Worm (Caenorhabditis elegans): ENCODE data around the gene srx-90.

The srx-90 gene

ce11 chrV:11627837-11628236, 46.9 kb downstream of the srx-90 start (continued):
- TF ChIP-seq ztf-7 (tag; optimal IDR thresholded peaks at IDR 0.05) (no peak), dmd-6 (GFP tag; IDR thresholded peaks at IDR 0.05) (no peak), nhr-42 (GFP tag; IDR thresholded peaks at IDR 0.05) (no peak), daf-19 (GFP tag; conservative IDR thresholded peaks at IDR 0.05) (no peak), R02D3.7 (tag; optimal IDR thresholded peaks at IDR 0.05) (no peak), zip-11 (GFP tag; IDR thresholded peaks at IDR 0.05) (no peak), dpl-1 (GFP tag; optimal IDR thresholded peaks at IDR 0.05) (no peak), php-3 (GFP tag; IDR thresholded peaks at IDR 0.05) (0 out of 2 replicates have a peak, but pooled peaks have one; percentile 18), madf-9 (GFP tag; conservative IDR thresholded peaks at IDR 0.05) (no peak), ama-1 (optimal IDR thresholded peaks at IDR 0.05) (no peak), set-16 (GFP tag; IDR thresholded peaks at IDR 0.05) (no peak), F44E2.7 (GFP tag; IDR thresholded peaks at IDR 0.05) (no peak), aly-2 (tag; optimal IDR thresholded peaks at IDR 0.05) (no peak), nhr-10 (tag; optimal IDR thresholded peaks at IDR 0.05) (no peak), lin-39 (tag; optimal IDR thresholded peaks at IDR 0.05) (no peak), egl-27 (tag; optimal IDR thresholded peaks at IDR 0.05) (no peak), lin-13 (GFP tag; optimal IDR thresholded peaks at IDR 0.05) (no peak), F49E8.2 (tag; optimal IDR thresholded peaks at IDR 0.05; ENCODE audit: borderline replicate concordance) (no peak), Y105C5A.15 (GFP tag; IDR thresholded peaks at IDR 0.05) (no peak)

DNA sequence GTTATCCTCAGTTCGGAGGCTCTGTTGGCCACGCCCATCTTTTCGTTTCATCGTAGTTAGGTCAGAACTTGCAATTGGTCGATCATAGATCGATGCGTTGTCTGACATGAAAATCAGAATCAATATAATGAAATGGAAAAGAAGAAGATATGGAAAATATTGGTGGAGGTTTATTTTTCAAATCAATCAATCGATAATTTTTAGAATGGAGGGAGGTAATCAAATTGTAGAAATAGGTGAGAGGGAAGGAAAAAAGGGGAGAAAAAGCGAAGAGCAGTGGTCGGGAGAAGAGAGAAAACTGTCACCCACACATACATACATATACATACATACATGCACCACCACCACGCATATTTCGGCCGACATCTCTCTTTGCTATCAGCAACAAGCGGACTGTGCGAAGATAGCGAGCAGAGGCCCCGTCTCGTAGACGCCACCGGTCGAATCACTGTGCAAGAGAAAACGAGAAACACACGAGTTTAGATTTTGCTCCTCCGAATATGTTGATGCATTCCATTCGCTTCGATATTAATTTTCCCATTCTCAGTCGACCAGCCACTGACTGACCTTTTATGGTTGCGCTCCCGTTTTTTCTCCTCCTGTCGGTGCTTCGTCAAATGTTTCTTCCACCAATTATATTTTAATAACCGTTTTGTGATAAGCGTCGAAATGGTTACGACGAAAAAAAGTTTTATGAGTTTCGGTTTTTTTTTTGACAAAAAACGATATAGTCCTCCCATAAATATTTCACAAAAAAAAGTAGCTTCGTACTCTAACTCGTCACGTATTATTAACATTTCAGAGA, 48.5 kb downstream of the srx-90 start, which contains the start of gene F35B12.10:
Gene F35B12.10, minus strand, starts transcription at position 51 of the 805 bp plus-strand sequence.
- TF ChIP-seq nhr-11 (tag; optimal IDR thresholded peaks at IDR 0.05) = no peak
- peak; percentile 55 for TF ChIP-seq mxl-3 (GFP tag; optimal IDR thresholded peaks at IDR 0.05)
- peak; percentile 45; the same call in 1 of the 2 replicates for TF ChIP-seq php-3 (GFP tag; IDR thresholded peaks at IDR 0.05)
- TF ChIP-seq ctbp-1 (GFP tag; IDR thresholded peaks at IDR 0.05) = 0 out of 2 replicates have a peak, but pooled peaks have one; percentile 18
- peak; percentile 47 for TF ChIP-seq dve-1 (tag; optimal IDR thresholded peaks at IDR 0.05; ENCODE audit: insufficient read depth)
- no peak for TF ChIP-seq Y5F2A.4 (GFP tag; optimal IDR thresholded peaks at IDR 0.05)
- TF ChIP-seq hif-1 (tag; optimal IDR thresholded peaks at IDR 0.05) = peak in 1 of 2 experiments; percentile 27
- peak; percentile 24 for TF ChIP-seq mep-1 (tag; optimal IDR thresholded peaks at IDR 0.05)
- peak; percentile 59 for TF ChIP-seq pqm-1 (tag; optimal IDR thresholded peaks at IDR 0.05)
- no peak for TF ChIP-seq lim-7 (GFP tag; IDR thresholded peaks at IDR 0.05)
- no peak for TF ChIP-seq snpc-4 (tag; optimal IDR thresholded peaks at IDR 0.05)
- peak; percentile 34 for TF ChIP-seq nhr-77 (tag; optimal IDR thresholded peaks at IDR 0.05)
- peak; percentile 82 for TF ChIP-seq dmd-6 (GFP tag; IDR thresholded peaks at IDR 0.05)
- TF ChIP-seq nhr-28 (tag; optimal IDR thresholded peaks at IDR 0.05) = peak; percentile 65
- TF ChIP-seq daf-16 (GFP tag; optimal IDR thresholded peaks at IDR 0.05) = peak in 1 of 2 experiments; percentile 2
- TF ChIP-seq daf-16 (tag; optimal IDR thresholded peaks at IDR 0.05) = peak; percentile 62
- peak; percentile 27 for TF ChIP-seq nhr-48 (tag; optimal IDR thresholded peaks at IDR 0.05)
- TF ChIP-seq tra-1 (GFP tag; IDR thresholded peaks at IDR 0.05) = 0 out of 2 replicates have a peak, but pooled peaks have one; percentile 36
- TF ChIP-seq egl-43 (GFP tag; IDR thresholded peaks at IDR 0.05) = 0 out of 2 replicates have a peak, but pooled peaks have one; percentile 14
- peak; percentile 83 for TF ChIP-seq hlh-11 (tag; optimal IDR thresholded peaks at IDR 0.05)
- no peak for TF ChIP-seq ZK337.2 (GFP tag; IDR thresholded peaks at IDR 0.05)

DNA sequence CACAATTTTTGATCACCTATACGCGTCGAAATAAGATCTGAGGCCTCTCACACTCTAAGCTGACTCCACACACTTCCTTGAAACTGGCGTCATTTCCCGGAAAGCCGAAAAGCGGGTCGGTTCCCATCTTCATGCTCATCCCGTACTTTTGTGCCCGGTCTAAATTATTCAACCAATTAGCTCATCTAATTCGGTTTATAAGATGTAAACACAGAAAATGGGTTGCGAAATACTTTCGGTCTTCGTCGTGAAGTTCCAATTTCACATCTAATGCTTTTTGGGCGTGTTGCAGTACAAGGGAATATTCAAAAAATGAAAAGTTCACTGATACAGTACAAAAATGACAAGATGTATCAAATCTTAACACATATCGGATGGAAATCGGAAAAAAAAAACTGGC, 50.2 kb downstream of the srx-90 start:
- TF ChIP-seq saeg-2 (GFP tag; IDR thresholded peaks at IDR 0.05) = no peak
- TF ChIP-seq R02D3.7 (tag; optimal IDR thresholded peaks at IDR 0.05) = no peak
- peak in 1 of 2 experiments; percentile 64 for TF ChIP-seq unc-62 (GFP tag; optimal IDR thresholded peaks at IDR 0.05 in 1 of 2)
- no peak for TF ChIP-seq unc-62 (tag; optimal IDR thresholded peaks at IDR 0.05)
